Fruit fly (Drosophila melanogaster) whole organism, wandering third instar larva: Measurements from ENCODE around the gene CG16820.

Experiments used
- Abd-B ChIP-seq: fragments of >200 bp; optimal IDR thresholded peaks from 2 replicates; lab custom pipeline; 2017; ENCODE audit warnings: missing biosample characterization, missing genetic modification characterization
- CG32264 ChIP-seq: fragments of 200-800 bp; sonication (Bioruptor generic); optimal IDR thresholded peaks from 2 replicates; lab custom pipeline; 2016; ENCODE audit warnings: missing biosample characterization, missing genetic modification characterization
- CG9705 ChIP-seq: fragments of 200-800 bp; sonication (Bioruptor generic); optimal IDR thresholded peaks from 2 replicates; lab custom pipeline; 2018; ENCODE audit warnings: missing biosample characterization, mild to moderate bottlenecking, missing genetic modification characterization
- Dfd ChIP-seq: fragments of >200 bp; optimal IDR thresholded peaks from 2 replicates; lab custom pipeline; 2017; ENCODE audit warnings: missing biosample characterization, missing genetic modification characterization
- Dif ChIP-seq: fragments of 200-275, 200-300 bp; sonication (Bioruptor generic); optimal IDR thresholded peaks from 2 replicates; lab custom pipeline; 2018; ENCODE audit warnings: missing biosample characterization, missing genetic modification characterization; ENCODE audit not compliant: partially characterized antibody
- GATAd ChIP-seq: sonication (Bioruptor generic); optimal IDR thresholded peaks from 2 replicates; lab custom pipeline; 2016; ENCODE audit warnings: missing biosample characterization, missing genetic modification characterization
- HLH106 ChIP-seq: fragments of 200-800 bp; optimal IDR thresholded peaks from 3 replicates; lab custom pipeline; 2019; ENCODE audit warnings: missing biosample characterization, mild to moderate bottlenecking, missing genetic modification characterization, moderate library complexity
- Hnf4 ChIP-seq: fragments of 200-800 bp; sonication (Bioruptor generic); optimal IDR thresholded peaks from 2 replicates; lab custom pipeline; 2016; ENCODE audit warnings: missing biosample characterization, mild to moderate bottlenecking, missing genetic modification characterization
- Hr78 ChIP-seq: fragments of >200 bp; optimal IDR thresholded peaks from 2 replicates; lab custom pipeline; 2017; ENCODE audit warnings: missing biosample characterization, missing genetic modification characterization
- Hr83 ChIP-seq: fragments of 200-300 bp; sonication (Bioruptor generic); optimal IDR thresholded peaks from 2 replicates; lab custom pipeline; 2016; ENCODE audit warnings: missing biosample characterization, mild to moderate bottlenecking, missing genetic modification characterization, moderate library complexity; ENCODE audit not compliant: poor library complexity, severe bottlenecking
- Mio ChIP-seq: sonication (Bioruptor generic); optimal IDR thresholded peaks from 2 replicates; lab custom pipeline; 2016; ENCODE audit warnings: missing biosample characterization, missing genetic modification characterization
- Myc ChIP-seq: fragments of >200 bp; optimal IDR thresholded peaks from 2 replicates; lab custom pipeline; 2017
- N ChIP-seq: fragments of >200 bp; optimal IDR thresholded peaks from 2 replicates; lab custom pipeline; 2018; ENCODE audit warnings: missing biosample characterization, missing external identifiers, missing genetic modification characterization
- OdsH ChIP-seq: fragments of 200-800 bp; sonication (Bioruptor generic); optimal IDR thresholded peaks from 2 replicates; lab custom pipeline; 2016; ENCODE audit warnings: missing biosample characterization, mild to moderate bottlenecking, missing genetic modification characterization
- Rel ChIP-seq, 2 experiments: fragments of 200-800 bp; sonication (Bioruptor generic) in 1 of 2; optimal IDR thresholded peaks; 2 replicates in 1 of 2; 3 replicates in 1 of 2; lab custom pipeline; 2016 to 2019; ENCODE audit warnings: mild to moderate bottlenecking in 2 of 2, missing biosample characterization in 2 of 2, missing genetic modification characterization in 2 of 2, moderate library complexity in 1 of 2
- Sp1 ChIP-seq: fragments of 200-800 bp; sonication (Bioruptor generic); optimal IDR thresholded peaks from 3 replicates; lab custom pipeline; 2019; ENCODE audit warnings: missing biosample characterization, mild to moderate bottlenecking, missing genetic modification characterization, moderate library complexity
- Vsx2 ChIP-seq: fragments of 200-300, 225-300 bp; sonication (Bioruptor generic); optimal IDR thresholded peaks from 2 replicates; lab custom pipeline; 2018; ENCODE audit warnings: missing biosample characterization, missing genetic modification characterization; ENCODE audit not compliant: partially characterized antibody
- br ChIP-seq: fragments of 200-800 bp; sonication (Bioruptor generic); optimal IDR thresholded peaks from 2 replicates; lab custom pipeline; 2016; ENCODE audit warnings: missing biosample characterization, missing genetic modification characterization
- brk ChIP-seq: fragments of 200-800 bp; sonication (Bioruptor generic); optimal IDR thresholded peaks from 2 replicates; lab custom pipeline; 2016; ENCODE audit warnings: missing biosample characterization, mild to moderate bottlenecking, missing genetic modification characterization
- dl ChIP-seq, 2 experiments: fragments of 175-275, 200-275 bp in 1 of 2; fragments of 200-275 bp in 1 of 2; sonication (Bioruptor generic); optimal IDR thresholded peaks; lab custom pipeline; 2018; ENCODE audit warnings: mild to moderate bottlenecking in 2 of 2, missing biosample characterization in 2 of 2, missing genetic modification characterization in 2 of 2, moderate library complexity in 2 of 2; ENCODE audit not compliant: partially characterized antibody in 2 of 2, insufficient read depth in 1 of 2
- dsf ChIP-seq: sonication (Bioruptor generic); optimal IDR thresholded peaks from 2 replicates; lab custom pipeline; 2016; ENCODE audit warnings: missing biosample characterization, missing genetic modification characterization, borderline replicate concordance
- foxo ChIP-seq, 2 experiments: fragments of 200-800 bp; sonication (Bioruptor generic); optimal IDR thresholded peaks; 2 replicates in 1 of 2; 3 replicates in 1 of 2; lab custom pipeline; 2016 to 2017; ENCODE audit warnings: missing biosample characterization in 2 of 2, missing genetic modification characterization in 2 of 2
- fru ChIP-seq: fragments of 200-800 bp; sonication (Bioruptor generic); optimal IDR thresholded peaks from 3 replicates; lab custom pipeline; 2016; ENCODE audit warnings: missing biosample characterization, mild to moderate bottlenecking, missing genetic modification characterization
- h ChIP-seq: fragments of 200-800 bp; sonication (Bioruptor generic); optimal IDR thresholded peaks from 3 replicates; lab custom pipeline; 2016; ENCODE audit warnings: missing biosample characterization, mild to moderate bottlenecking, missing genetic modification characterization
- lola ChIP-seq: fragments of >200 bp; optimal IDR thresholded peaks from 2 replicates; lab custom pipeline; 2017; ENCODE audit warnings: missing biosample characterization, missing genetic modification characterization
- pan ChIP-seq: fragments of >200 bp; optimal IDR thresholded peaks from 2 replicates; lab custom pipeline; 2017
- rgr ChIP-seq: fragments of 200-800 bp; sonication (Bioruptor generic); optimal IDR thresholded peaks from 3 replicates; lab custom pipeline; 2016; ENCODE audit warnings: missing biosample characterization, mild to moderate bottlenecking, missing genetic modification characterization
- tai ChIP-seq: sonication (Bioruptor generic); optimal IDR thresholded peaks from 2 replicates; lab custom pipeline; 2016; ENCODE audit warnings: missing biosample characterization, missing genetic modification characterization
- usp ChIP-seq: fragments of >200 bp; optimal IDR thresholded peaks from 2 replicates; lab custom pipeline; 2017; ENCODE audit warnings: missing biosample characterization, missing genetic modification characterization
- woc ChIP-seq: sonication (Bioruptor generic); optimal IDR thresholded peaks from 2 replicates; lab custom pipeline; 2016; ENCODE audit warnings: missing biosample characterization, mild to moderate bottlenecking, missing genetic modification characterization

The CG16820 gene

DNA sequence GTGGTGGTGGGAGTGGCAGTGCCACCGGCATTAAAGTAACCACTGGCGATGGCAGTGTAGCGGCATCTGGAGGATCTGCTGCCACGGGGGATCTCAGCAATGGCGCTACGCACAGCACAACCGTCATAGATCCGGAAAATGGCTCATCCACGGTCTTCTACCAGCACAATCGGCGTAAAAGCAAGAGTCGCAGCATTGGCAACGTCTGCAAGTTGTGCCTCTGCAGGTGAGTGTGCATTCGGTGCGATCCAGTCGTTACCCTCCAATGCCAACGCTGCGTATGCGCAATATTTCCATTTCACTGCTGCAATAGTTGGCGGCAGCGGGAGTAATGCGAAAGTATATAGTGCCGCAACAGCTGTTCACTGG is 45.0 kb downstream of the CG16820 start:
- TF ChIP-seq pan (lab: Kevin White, UChicago) (no peak), OdsH (GFP tag; lab: Kevin White, UChicago) (no peak), foxo (GFP tag; optimal IDR thresholded peaks at IDR 0.05; lab: Kevin White, UChicago) (no peak), Dfd (GFP tag; lab: Kevin White, UChicago) (no peak), Sp1 (GFP tag; lab: Kevin White, UChicago) (no peak), HLH106 (no peak), CG9705 (GFP tag; lab: Kevin White, UChicago) (no peak), GATAd (GFP tag; lab: Kevin White, UChicago) (no peak)

DNA sequence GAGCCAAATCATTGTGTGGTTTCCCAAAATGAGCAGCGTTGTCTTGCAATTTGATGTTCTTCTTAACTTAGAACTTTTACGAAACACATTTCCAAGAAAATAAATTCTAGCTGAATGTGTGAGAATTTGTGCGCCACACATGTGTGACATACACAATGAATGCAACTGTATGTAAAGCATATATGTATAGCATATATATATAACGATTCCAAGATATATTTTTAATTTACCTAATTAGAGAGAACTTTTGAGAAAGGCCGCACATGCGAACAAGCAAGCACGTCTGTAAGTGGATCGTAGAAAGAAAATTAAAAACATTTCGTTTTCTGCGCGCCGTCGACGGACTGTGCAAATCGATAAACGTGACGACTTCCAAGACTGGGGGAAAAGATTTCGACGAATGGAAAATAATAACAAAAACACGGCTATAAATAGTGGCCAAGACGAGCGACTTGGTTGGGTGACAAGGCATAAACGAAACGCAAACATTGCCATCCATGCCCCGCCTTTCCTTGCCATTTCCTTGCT is 46.0 kb downstream of the CG16820 start:
- no peak for TF ChIP-seq fru (GFP tag; lab: Kevin White, UChicago)
- TF ChIP-seq, all 38 proteins: peak for 0

DNA sequence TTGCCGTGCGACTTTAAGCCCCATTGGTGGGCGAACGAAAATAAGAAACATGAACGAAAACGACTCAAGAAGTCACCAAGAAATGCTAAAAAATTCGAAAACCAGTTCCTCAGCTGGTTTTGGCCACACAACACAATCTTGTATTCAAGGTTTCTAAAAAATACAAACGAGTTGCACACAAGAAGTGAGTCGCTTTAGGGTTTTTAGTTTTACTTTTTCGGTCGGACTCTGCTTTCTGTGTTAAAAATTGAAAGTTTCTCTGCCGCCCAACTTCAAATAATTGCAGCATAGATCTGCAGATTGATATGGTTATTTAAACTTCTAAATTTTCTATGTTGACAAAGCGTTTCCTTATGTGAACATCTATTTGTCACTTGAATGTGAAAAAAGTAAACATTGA is 46.6 kb downstream of the CG16820 start, which contains the start of gene CG16824:
Gene CG16824 (plus strand): TSS at position 384 of the 400 bp plus-strand sequence.
- TF ChIP-seq usp (GFP tag; lab: Kevin White, UChicago), result no peak
- no peak for TF ChIP-seq Rel (GFP tag; optimal IDR thresholded peaks at IDR 0.05; lab: Kevin White, UChicago)
- TF ChIP-seq Rel (tag; optimal IDR thresholded peaks at IDR 0.05; lab: Kevin White, UChicago), result no peak
- no peak for TF ChIP-seq Dfd (GFP tag; lab: Kevin White, UChicago)
- no peak for TF ChIP-seq dsf (GFP tag; lab: Kevin White, UChicago)
- no peak for TF ChIP-seq brk
- no peak for TF ChIP-seq tai
- TF ChIP-seq N, result no peak
- TF ChIP-seq fru (GFP tag; lab: Kevin White, UChicago), result no peak
- TF ChIP-seq HLH106, result no peak
- no peak for TF ChIP-seq dl (GFP tag; optimal IDR thresholded peaks at IDR 0.05; lab: Kevin White, UChicago; ENCODE audit: insufficient read depth in 1 of 2, partially characterized antibody in 2 of 2)
- no peak for TF ChIP-seq OdsH (GFP tag; lab: Kevin White, UChicago)
- no peak for TF ChIP-seq Dif
- no peak for TF ChIP-seq Hr83 (GFP tag; lab: Kevin White, UChicago)
- TF ChIP-seq Hnf4 (GFP tag; lab: Kevin White, UChicago), result no peak

DNA sequence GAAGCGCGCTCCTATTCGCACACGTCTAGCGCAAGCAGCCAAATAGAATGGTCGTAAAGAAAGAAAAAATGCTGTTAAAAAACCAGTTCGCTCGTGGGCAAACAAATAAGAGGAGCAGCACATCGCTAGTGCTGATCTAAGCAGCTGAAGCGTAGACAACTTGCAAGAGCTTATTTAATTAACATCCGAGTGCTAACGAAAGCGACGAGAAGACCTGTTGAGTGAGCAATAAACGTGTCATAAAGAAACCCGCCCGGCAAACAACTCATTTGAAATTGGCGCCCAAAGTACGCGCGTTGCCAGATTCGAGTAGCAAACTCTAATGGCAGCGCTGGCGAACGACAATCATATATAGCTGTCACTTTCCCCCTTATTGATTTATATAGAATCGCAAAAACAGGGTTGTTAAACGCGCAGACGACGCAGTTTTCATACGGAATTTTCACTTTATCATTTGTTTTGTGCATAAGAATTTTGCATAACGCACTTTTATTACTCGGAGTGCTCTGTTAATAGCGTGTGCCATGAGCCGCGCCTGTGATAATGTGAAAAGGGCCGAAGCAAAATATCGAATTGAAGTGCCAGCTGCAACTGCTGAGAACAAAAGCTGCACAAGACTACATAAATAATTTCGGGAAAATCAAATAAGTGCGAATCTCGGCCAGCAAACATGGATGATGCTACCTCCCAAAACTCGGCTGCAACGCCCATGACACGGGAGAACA is 50.1 kb downstream of the CG16820 start:
- TF ChIP-seq Hr78 (GFP tag; lab: Kevin White, UChicago) (no peak), h (GFP tag; lab: Kevin White, UChicago) (peak; percentile 45), OdsH (GFP tag; lab: Kevin White, UChicago) (no peak), Dif (no peak), HLH106 (no peak), CG32264 (GFP tag; lab: Kevin White, UChicago) (no peak), Dfd (GFP tag; lab: Kevin White, UChicago) (no peak), Rel (GFP tag; optimal IDR thresholded peaks at IDR 0.05; lab: Kevin White, UChicago) (no peak), Rel (tag; optimal IDR thresholded peaks at IDR 0.05; lab: Kevin White, UChicago) (peak; percentile 20), usp (GFP tag; lab: Kevin White, UChicago) (no peak), rgr (GFP tag; lab: Kevin White, UChicago) (no peak), lola (GFP tag; lab: Kevin White, UChicago) (no peak), Abd-B (GFP tag; lab: Kevin White, UChicago) (no peak), fru (GFP tag; lab: Kevin White, UChicago) (no peak), tai (no peak), Hr83 (GFP tag; lab: Kevin White, UChicago) (peak; percentile 27), Vsx2 (GFP tag; lab: Kevin White, UChicago) (no peak)

DNA sequence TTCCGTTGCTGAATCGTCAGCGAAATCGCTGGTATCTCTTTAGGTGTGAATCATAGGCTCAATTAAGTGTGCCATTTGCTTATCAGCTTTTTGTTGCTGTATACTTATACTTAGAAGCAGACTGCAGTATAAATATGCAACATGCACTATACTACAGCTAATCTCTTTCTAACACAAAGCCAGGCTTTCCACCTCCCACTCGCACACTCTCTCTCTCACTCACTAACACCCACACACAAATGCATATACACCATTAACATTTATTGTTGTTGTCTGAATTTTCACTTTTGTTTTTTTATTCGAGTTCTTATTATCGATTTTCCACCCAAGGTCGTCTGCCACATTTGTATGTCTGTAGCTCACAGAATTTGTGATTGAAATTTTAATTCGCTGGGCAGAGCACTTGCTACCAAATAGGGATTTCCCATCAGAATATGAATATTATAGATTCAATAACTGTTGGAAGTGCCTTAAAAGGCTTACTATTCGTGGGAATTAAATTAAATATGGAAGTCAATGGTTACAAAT is 50.7 kb downstream of the CG16820 start:
- TF ChIP-seq rgr (GFP tag; lab: Kevin White, UChicago), result no peak
- TF ChIP-seq Hr78 (GFP tag; lab: Kevin White, UChicago), result no peak
- no peak for TF ChIP-seq pan (lab: Kevin White, UChicago)
- no peak for TF ChIP-seq woc
- no peak for TF ChIP-seq br (GFP tag; lab: Kevin White, UChicago)
- TF ChIP-seq Myc (lab: Kevin White, UChicago), result no peak
- TF ChIP-seq HLH106, result no peak
- TF ChIP-seq OdsH (GFP tag; lab: Kevin White, UChicago), result no peak
- TF ChIP-seq Hr83 (GFP tag; lab: Kevin White, UChicago), result no peak
- TF ChIP-seq Mio (GFP tag; lab: Kevin White, UChicago), result no peak
